Fruit fly (Drosophila melanogaster): ENCODE data around the gene CG9098.

CG9098 gene

DNA sequence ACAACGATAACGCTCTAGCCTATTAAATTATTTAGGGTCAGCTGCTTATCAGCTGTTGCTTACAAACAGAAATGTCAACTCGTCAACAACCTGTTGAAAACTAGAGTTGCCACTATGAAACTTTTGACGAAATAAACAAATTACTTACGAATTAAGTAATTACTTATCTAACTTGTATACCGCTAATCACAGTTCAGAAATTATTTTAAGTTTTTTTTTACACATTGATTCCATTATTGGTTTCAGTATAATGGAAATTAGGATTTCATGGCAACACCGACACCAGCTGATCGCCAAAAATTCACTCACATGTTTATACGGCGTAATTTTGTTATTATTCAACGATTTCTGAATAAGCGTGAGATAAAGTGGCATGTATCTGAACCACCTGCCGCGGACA lies 25.7 kb upstream of the CG9098 start, which contains the start of the genes CG9117 and CG31643 (continued):
- TF ChIP-seq abd-A (tag; optimal IDR thresholded peaks at IDR 0.05) (no peak), bsh (GFP tag; optimal IDR thresholded peaks at IDR 0.05) (peak in 1 of 2 experiments; percentile 53), luna (GFP tag; optimal IDR thresholded peaks at IDR 0.05) (no peak), CG12104 (GFP tag; optimal IDR thresholded peaks at IDR 0.05) (peak; percentile 14), Poxn (GFP tag; IDR thresholded peaks at IDR 0.05) (no peak), CG5245 (GFP tag; optimal IDR thresholded peaks at IDR 0.05) (peak; percentile 13), CG7987 (GFP tag; optimal IDR thresholded peaks at IDR 0.05) (no peak), sqz (GFP tag; optimal IDR thresholded peaks at IDR 0.05) (no peak), lab (GFP tag; optimal IDR thresholded peaks at IDR 0.05) (no peak), mirr (GFP tag; optimal IDR thresholded peaks at IDR 0.05) (peak; percentile 48), jing (GFP tag; optimal IDR thresholded peaks at IDR 0.05) (no peak), Drgx (GFP tag; IDR thresholded peaks at IDR 0.05) (0 out of 2 replicates have a peak, but pooled peaks have one; percentile 21), C15 (GFP tag; IDR thresholded peaks at IDR 0.05) (no peak), CG11085 (GFP tag; IDR thresholded peaks at IDR 0.05) (no peak), so (GFP tag; IDR thresholded peaks at IDR 0.05) (no peak), ro (GFP tag; IDR thresholded peaks at IDR 0.05) (no peak), zf30C (GFP tag; optimal IDR thresholded peaks at IDR 0.05) (no peak), kay (GFP tag; optimal IDR thresholded peaks at IDR 0.05) (peak; percentile 33), CG1792 (GFP tag; optimal IDR thresholded peaks at IDR 0.05) (no peak), lmd (GFP tag; IDR thresholded peaks at IDR 0.05) (peak; percentile 25; the same call in 1 of the 2 replicates), Atf6 (GFP tag; IDR thresholded peaks at IDR 0.05) (peak; percentile 52; the same call in 1 of the 2 replicates), Nf-YC (tag; optimal IDR thresholded peaks at IDR 0.05) (no peak), pzg (GFP tag; optimal IDR thresholded peaks at IDR 0.05) (peak; percentile 64), CG12071 (GFP tag; optimal IDR thresholded peaks at IDR 0.05) (no peak), CG1602 (GFP tag; optimal IDR thresholded peaks at IDR 0.05) (peak; percentile 10), MESR4 (GFP tag; optimal IDR thresholded peaks at IDR 0.05) (no peak), H15 (GFP tag; IDR thresholded peaks at IDR 0.05) (no peak), Spps (tag; optimal IDR thresholded peaks at IDR 0.05) (no peak), CG4282 (GFP tag; optimal IDR thresholded peaks at IDR 0.05) (no peak), HLH3B (GFP tag; IDR thresholded peaks at IDR 0.05) (no peak), CG9215 (GFP tag; IDR thresholded peaks at IDR 0.05) (no peak), CG12236 (GFP tag; optimal IDR thresholded peaks at IDR 0.05) (peak; percentile 37), CG18262 (tag; optimal IDR thresholded peaks at IDR 0.05) (no peak), Tbp (GFP tag; optimal IDR thresholded peaks at IDR 0.05) (no peak), E2f1 (GFP tag; IDR thresholded peaks at IDR 0.05) (no peak), prd (optimal IDR thresholded peaks at IDR 0.05) (no peak), prd (GFP tag; IDR thresholded peaks at IDR 0.05) (peak; percentile 54; the same call in 1 of the 3 replicates), CG3726 (GFP tag; IDR thresholded peaks at IDR 0.05) (no peak), CG33557 (GFP tag; optimal IDR thresholded peaks at IDR 0.05) (peak; percentile 20), gem (tag; optimal IDR thresholded peaks at IDR 0.05) (no peak), mam (GFP tag; optimal IDR thresholded peaks at IDR 0.05) (peak; percentile 78), stc (GFP tag; IDR thresholded peaks at IDR 0.05) (peak; percentile 21; the same call in 1 of the 2 replicates), nau (GFP tag; optimal IDR thresholded peaks at IDR 0.05) (no peak), btn (GFP tag; optimal IDR thresholded peaks at IDR 0.05) (no peak), wek (GFP tag; optimal IDR thresholded peaks at IDR 0.05) (no peak), CkIIα-i1 (GFP tag; IDR thresholded peaks at IDR 0.05) (no peak), Doc2 (GFP tag; IDR thresholded peaks at IDR 0.05) (no peak), danr (GFP tag; IDR thresholded peaks at IDR 0.05) (no peak), CG14710 (tag; optimal IDR thresholded peaks at IDR 0.05) (peak; percentile 88), hkb (optimal IDR thresholded peaks at IDR 0.05) (no peak), hkb (GFP tag; IDR thresholded peaks at IDR 0.05) (peak; percentile 45; the same call in 1 of the 2 replicates), CG30020 (tag; optimal IDR thresholded peaks at IDR 0.05) (peak; percentile 8), cg (GFP tag; optimal IDR thresholded peaks at IDR 0.05) (no peak)

All from whole organism, embryonic.